Fruit fly (Drosophila melanogaster): Measurements from ENCODE around the gene CG4880.

DNA sequence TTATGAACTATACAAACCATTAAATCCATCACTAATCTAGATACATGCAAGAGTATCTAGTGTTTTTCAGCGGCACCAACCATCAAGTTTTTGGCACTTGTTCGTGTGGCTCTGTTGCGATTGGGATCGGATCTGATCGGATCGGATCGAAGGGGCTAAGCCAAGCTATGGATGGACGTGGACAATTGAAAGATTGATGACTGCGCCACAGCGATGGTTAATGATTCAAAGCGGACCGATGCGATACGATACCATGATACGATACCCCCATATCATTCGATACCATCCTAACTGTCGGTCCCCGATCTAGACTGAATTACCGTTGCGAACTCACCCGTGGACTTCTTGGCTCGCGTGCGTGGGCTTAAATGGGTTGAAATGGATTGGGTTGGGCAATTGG lies 21.1 kb downstream of the CG4880 start:
- TF ChIP-seq psq (optimal IDR thresholded peaks at IDR 0.05) (no peak), ttk (optimal IDR thresholded peaks at IDR 0.05) (no peak), h (optimal IDR thresholded peaks at IDR 0.05) (no peak), Sin3A (optimal IDR thresholded peaks at IDR 0.05) (no peak), insv (optimal IDR thresholded peaks at IDR 0.05) (no peak), Myc (optimal IDR thresholded peaks at IDR 0.05) (no peak)

Data from Kc167 (cell line).